Worm (Caenorhabditis elegans) whole organism, L4 larva: ENCODE data around the gene F40C5.1.

Source experiments
- F26F4.8 ChIP-seq: fragments of 200-800 bp; sonication (Bioruptor generic); conservative IDR thresholded peaks from 2 replicates; pipeline ENCODE4 v1.3.6; 2022; ENCODE audit warnings: missing genetic modification characterization, missing compliant biosample characterization
- T26A8.4 ChIP-seq: fragments of 200-800 bp; sonication (Bioruptor generic); IDR thresholded peaks from 2 replicates; pipeline ENCODE4 v1.3.6; 2022; ENCODE audit warnings: missing genetic modification characterization, missing compliant biosample characterization
- ZK546.5 ChIP-seq, 2 experiments: sonication (generic microtip); optimal IDR thresholded peaks; 2 replicates each; lab custom pipeline; 2017; ENCODE audit warnings: missing biosample characterization in 2 of 2, missing genetic modification characterization in 2 of 2
- aha-1 ChIP-seq: fragments of 150-350 bp; peaks from one replicate; lab custom pipeline; 2014; ENCODE audit warnings: missing biosample characterization, missing genetic modification characterization
- aly-2 ChIP-seq: sonication (generic microtip); optimal IDR thresholded peaks from 2 replicates; lab custom pipeline; 2018; ENCODE audit warnings: missing biosample characterization, missing genetic modification characterization
- arid-1 ChIP-seq: fragments of 200-800 bp; sonication (Bioruptor generic); conservative IDR thresholded peaks from 2 replicates; pipeline ENCODE4 v1.3.6; 2022; ENCODE audit warnings: missing genetic modification reagents, missing genetic modification characterization, missing compliant biosample characterization
- attf-4 ChIP-seq: sonication (generic microtip); optimal IDR thresholded peaks from 3 replicates; lab custom pipeline; 2017; ENCODE audit warnings: missing biosample characterization, missing genetic modification characterization
- ceh-32 ChIP-seq: sonication (generic microtip); optimal IDR thresholded peaks from 2 replicates; lab custom pipeline; 2016; ENCODE audit warnings: mild to moderate bottlenecking, missing genetic modification characterization, missing compliant biosample characterization; ENCODE audit not compliant: poor library complexity
- ceh-44 ChIP-seq: fragments of 200-800 bp; sonication (Bioruptor generic); IDR thresholded peaks from 2 replicates; pipeline ENCODE4 v1.3.6; 2022; ENCODE audit warnings: missing genetic modification reagents, missing genetic modification characterization, missing compliant biosample characterization
- ceh-62 ChIP-seq: sonication (generic microtip); optimal IDR thresholded peaks from 2 replicates; lab custom pipeline; 2017; ENCODE audit warnings: missing biosample characterization, missing genetic modification characterization
- cey-2 ChIP-seq: sonication (generic microtip); optimal IDR thresholded peaks from 3 replicates; lab custom pipeline; 2017; ENCODE audit warnings: missing genetic modification characterization, mild to moderate bottlenecking, missing compliant biosample characterization, antibody characterized with exemption, borderline replicate concordance; ENCODE audit not compliant: insufficient read depth
- ctbp-1 ChIP-seq: fragments of 200-800 bp; sonication (Bioruptor generic); IDR thresholded peaks from 2 replicates; pipeline ENCODE4 v1.3.6; 2022; ENCODE audit warnings: missing genetic modification reagents, missing genetic modification characterization, missing compliant biosample characterization
- daf-12 ChIP-seq: fragments of 150-350 bp; optimal IDR thresholded peaks from 2 replicates; lab custom pipeline; 2014; ENCODE audit warnings: missing biosample characterization, missing genetic modification reagents, missing genetic modification characterization
- dmd-6 ChIP-seq: fragments of 200-800 bp; sonication (Bioruptor generic); IDR thresholded peaks from 2 replicates; pipeline ENCODE4 v1.3.6; 2022; ENCODE audit warnings: missing genetic modification reagents, missing genetic modification characterization, missing compliant biosample characterization
- egl-43 ChIP-seq: fragments of 200-800 bp; sonication (Bioruptor generic); IDR thresholded peaks from 2 replicates; pipeline ENCODE4 v1.3.6; 2022; ENCODE audit warnings: missing genetic modification reagents, missing genetic modification characterization, missing compliant biosample characterization
- fkh-10 ChIP-seq: fragments of 150-350 bp; optimal IDR thresholded peaks from 2 replicates; lab custom pipeline; 2014; ENCODE audit warnings: missing biosample characterization, missing genetic modification reagents, missing genetic modification characterization
- fos-1 ChIP-seq: fragments of 150-350 bp; optimal IDR thresholded peaks from 2 replicates; lab custom pipeline; 2014; ENCODE audit warnings: missing biosample characterization, missing genetic modification characterization
- gei-8 ChIP-seq: fragments of 200-800 bp; sonication (Bioruptor generic); optimal IDR thresholded peaks from 2 replicates; lab custom pipeline; 2018; ENCODE audit warnings: mild to moderate bottlenecking, missing genetic modification characterization, missing compliant biosample characterization
- hif-1 ChIP-seq, 2 experiments: sonication (generic microtip); optimal IDR thresholded peaks; 2 replicates each; lab custom pipeline; 2016 to 2017; ENCODE audit warnings: missing compliant biosample characterization in 2 of 2, missing genetic modification characterization in 2 of 2, missing genetic modification reagents in 2 of 2, missing genotype in 2 of 2, mild to moderate bottlenecking in 1 of 2
- lin-13 ChIP-seq: fragments of 150-350 bp; optimal IDR thresholded peaks from 2 replicates; lab custom pipeline; 2014; ENCODE audit warnings: missing biosample characterization, missing genetic modification reagents, missing genetic modification characterization
- lin-15B ChIP-seq: fragments of 150-350 bp; sonication (generic microtip); optimal IDR thresholded peaks from 3 replicates; lab custom pipeline; 2014; ENCODE audit warnings: missing biosample characterization, missing genetic modification characterization
- lin-39 ChIP-seq: fragments of 150-350 bp; optimal IDR thresholded peaks from 2 replicates; lab custom pipeline; 2014; ENCODE audit warnings: missing biosample characterization, missing genetic modification reagents, missing genetic modification characterization
- lir-3 ChIP-seq: sonication (generic microtip); optimal IDR thresholded peaks from 2 replicates; lab custom pipeline; 2016; ENCODE audit warnings: mild to moderate bottlenecking, missing genetic modification characterization, missing compliant biosample characterization
- lsy-2 ChIP-seq, 2 experiments: fragments of 150-350 bp in 1 of 2; sonication (generic microtip) in 1 of 2; optimal IDR thresholded peaks; 2 replicates each; lab custom pipeline; 2014 to 2017; ENCODE audit warnings: missing biosample characterization in 2 of 2, missing genetic modification characterization in 2 of 2
- madf-5 ChIP-seq, 2 experiments: fragments of 200-800 bp; sonication (Bioruptor generic); IDR thresholded peaks; 2 replicates each; pipeline ENCODE4 v1.3.6; 2022; ENCODE audit warnings: missing compliant biosample characterization in 2 of 2, missing genetic modification characterization in 2 of 2
- mdl-1 ChIP-seq, 2 experiments: fragments of 150-350 bp in 1 of 2; sonication (generic microtip) in 1 of 2; optimal IDR thresholded peaks; 2 replicates each; lab custom pipeline; 2014 to 2017; ENCODE audit warnings: missing biosample characterization in 2 of 2, missing genetic modification characterization in 2 of 2
- nhr-10 ChIP-seq: fragments of 150-350 bp; optimal IDR thresholded peaks from 2 replicates; lab custom pipeline; 2014; ENCODE audit warnings: missing biosample characterization, missing genetic modification characterization
- nhr-102 ChIP-seq: sonication (generic microtip); optimal IDR thresholded peaks from 2 replicates; lab custom pipeline; 2016; ENCODE audit warnings: mild to moderate bottlenecking, missing genetic modification characterization, moderate library complexity, missing compliant biosample characterization
- nhr-237 ChIP-seq: sonication (generic microtip); optimal IDR thresholded peaks from 2 replicates; lab custom pipeline; 2017; ENCODE audit warnings: missing biosample characterization, missing genetic modification characterization
- nhr-48 ChIP-seq: sonication (generic microtip); optimal IDR thresholded peaks from 2 replicates; lab custom pipeline; 2016; ENCODE audit warnings: mild to moderate bottlenecking, missing genetic modification characterization, missing compliant biosample characterization
- nhr-76 ChIP-seq: fragments of 150-350 bp; optimal IDR thresholded peaks from 2 replicates; lab custom pipeline; 2014; ENCODE audit warnings: missing biosample characterization, missing genetic modification characterization
- pha-4 ChIP-seq, 2 experiments: fragments of 150-350 bp in 1 of 2; fragments of 200-800 bp in 1 of 2; sonication (Bioruptor generic) in 1 of 2; IDR thresholded peaks in 1 of 2; optimal IDR thresholded peaks in 1 of 2; 2 replicates each; pipeline versions ENCODE4 v1.3.6 to Lab custom; 2014 to 2022; ENCODE audit warnings: missing genetic modification characterization in 2 of 2, missing genetic modification reagents in 2 of 2, missing biosample characterization in 1 of 2, missing compliant biosample characterization in 1 of 2
- php-3 ChIP-seq: fragments of 200-800 bp; sonication (Bioruptor generic); IDR thresholded peaks from 2 replicates; pipeline ENCODE4 v1.3.6; 2022; ENCODE audit warnings: missing genetic modification reagents, missing genetic modification characterization, missing compliant biosample characterization
- pqm-1 ChIP-seq: sonication (generic microtip); optimal IDR thresholded peaks from 2 replicates; lab custom pipeline; 2017; ENCODE audit warnings: missing biosample characterization, missing genetic modification characterization
- rbr-2 ChIP-seq: sonication (generic microtip); optimal IDR thresholded peaks from 2 replicates; lab custom pipeline; 2016; ENCODE audit warnings: missing genotype, missing genetic modification characterization, missing compliant biosample characterization
- set-16 ChIP-seq: fragments of 200-800 bp; sonication (Bioruptor generic); IDR thresholded peaks from 2 replicates; pipeline ENCODE4 v1.3.6; 2022; ENCODE audit warnings: missing genetic modification reagents, missing genetic modification characterization, missing compliant biosample characterization
- skn-1 ChIP-seq: fragments of 150-350 bp; optimal IDR thresholded peaks from 2 replicates; lab custom pipeline; 2014; ENCODE audit warnings: missing biosample characterization, missing genetic modification characterization
- snpc-1.2 ChIP-seq: fragments of 200-800 bp; sonication (Bioruptor generic); IDR thresholded peaks from 2 replicates; pipeline ENCODE4 v1.3.6; 2022; ENCODE audit warnings: missing genetic modification reagents, missing genetic modification characterization, missing compliant biosample characterization
- snpc-4 ChIP-seq: fragments of 150-350 bp; optimal IDR thresholded peaks from 2 replicates; lab custom pipeline; 2014; ENCODE audit warnings: missing biosample characterization, missing genetic modification characterization
- spr-1 ChIP-seq: sonication (generic microtip); optimal IDR thresholded peaks from 2 replicates; lab custom pipeline; 2016; ENCODE audit warnings: mild to moderate bottlenecking, missing genetic modification characterization, missing compliant biosample characterization
- unc-130 ChIP-seq: sonication (generic microtip); optimal IDR thresholded peaks from 2 replicates; lab custom pipeline; 2016; ENCODE audit warnings: missing genetic modification reagents, missing genetic modification characterization, missing compliant biosample characterization
- unc-62 ChIP-seq, 3 experiments: fragments of 150-350 bp in 1 of 3; sonication (generic microtip); optimal IDR thresholded peaks in 2 of 3; peaks in 1 of 3; 1 replicate in 1 of 3; 2 replicates in 2 of 3; lab custom pipeline; 2014 to 2017; ENCODE audit warnings: missing biosample characterization in 3 of 3, missing genetic modification characterization in 3 of 3, missing genetic modification reagents in 3 of 3, missing genotype in 1 of 3
- vab-7 ChIP-seq: fragments of 200-800 bp; sonication (Bioruptor generic); IDR thresholded peaks from 2 replicates; pipeline ENCODE4 v1.3.6; 2022; ENCODE audit warnings: missing genetic modification reagents, missing genetic modification characterization, missing compliant biosample characterization
- zag-1 ChIP-seq: fragments of 150-350 bp; optimal IDR thresholded peaks from 2 replicates; lab custom pipeline; 2014; ENCODE audit warnings: missing biosample characterization, missing genetic modification characterization
- zip-2 ChIP-seq: fragments of 150-350 bp; optimal IDR thresholded peaks from 2 replicates; lab custom pipeline; 2014; ENCODE audit warnings: missing biosample characterization, missing genetic modification characterization
- ztf-7 ChIP-seq: fragments of 150-350 bp; optimal IDR thresholded peaks from 2 replicates; lab custom pipeline; 2014; ENCODE audit warnings: missing biosample characterization, missing genetic modification characterization

The F40C5.1 gene

DNA sequence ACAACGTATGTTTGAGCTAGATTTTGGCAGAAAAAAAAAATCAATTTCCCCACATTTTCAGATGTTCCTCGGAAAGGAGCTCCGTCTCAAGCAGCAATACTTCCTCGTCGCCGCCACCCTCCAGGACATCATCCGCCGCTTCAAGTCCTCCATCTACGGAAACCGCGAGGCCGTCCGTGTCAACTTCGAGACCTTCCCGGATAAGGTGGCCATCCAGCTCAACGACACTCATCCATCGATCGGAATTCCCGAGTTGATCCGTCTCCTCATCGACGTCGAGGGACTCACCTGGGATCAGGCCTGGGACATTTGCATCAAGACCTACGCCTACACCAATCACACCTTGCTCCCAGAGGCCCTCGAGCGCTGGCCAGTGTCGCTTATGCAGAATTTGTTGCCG is 10.2 kb downstream of the F40C5.1 start:
- TF ChIP-seq madf-5 (GFP tag; IDR thresholded peaks at IDR 0.05; lab: Robert Waterston, UW) (no peak), set-16 (GFP tag; lab: Robert Waterston, UW) (peak; percentile 77)

DNA sequence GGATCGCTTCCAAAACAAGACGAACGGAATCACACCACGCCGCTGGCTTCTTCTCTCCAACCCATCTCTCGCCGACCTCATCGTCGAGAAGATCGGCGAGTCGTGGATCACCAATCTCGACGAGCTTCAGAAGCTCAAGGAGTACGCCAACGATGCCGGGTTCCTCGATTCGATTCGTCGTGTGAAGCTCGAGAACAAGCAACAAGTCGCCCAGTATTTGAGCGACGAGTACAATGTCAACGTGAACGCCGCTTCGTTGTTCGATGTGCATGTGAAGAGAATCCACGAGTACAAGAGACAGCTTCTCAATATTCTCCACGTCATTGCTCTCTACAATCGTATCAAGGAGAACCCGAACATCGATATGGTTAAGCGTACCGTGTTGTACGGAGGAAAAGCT is 11.1 kb downstream of the F40C5.1 start:
- TF ChIP-seq set-16 (GFP tag; lab: Robert Waterston, UW) (0 out of 2 replicates have a peak, but pooled peaks have one; percentile 19), snpc-4 (tag; lab: Kevin White, UChicago) (no peak), nhr-48 (tag; lab: Kevin White, UChicago) (no peak), unc-130 (GFP tag; lab: Kevin White, UChicago) (no peak), nhr-10 (tag; lab: Kevin White, UChicago) (no peak), lin-39 (no peak), pqm-1 (tag; lab: Kevin White, UChicago) (no peak), lin-13 (GFP tag; lab: Kevin White, UChicago) (no peak), dmd-6 (GFP tag; lab: Robert Waterston, UW) (no peak), aha-1 (tag; lab: Kevin White, UChicago) (peak; percentile 94), attf-4 (tag; lab: Kevin White, UChicago) (no peak)
- TF ChIP-seq, all 104 proteins: peak for 2

- TF ChIP-seq pha-4 (GFP tag; IDR thresholded peaks at IDR 0.05; lab: Robert Waterston, UW) (no peak; the same call in 1 of the 2 replicates), pha-4 (tag; optimal IDR thresholded peaks at IDR 0.05; lab: Kevin White, UChicago) (no peak), nhr-10 (tag; lab: Kevin White, UChicago) (no peak), ztf-7 (no peak), zip-2 (tag; lab: Kevin White, UChicago) (no peak), hif-1 (tag; optimal IDR thresholded peaks at IDR 0.05; lab: Kevin White, UChicago) (no peak), lir-3 (tag; lab: Kevin White, UChicago) (no peak), F26F4.8 (GFP tag; lab: Robert Waterston, UW) (no peak), lsy-2 (tag; optimal IDR thresholded peaks at IDR 0.05; lab: Kevin White, UChicago) (no peak), ctbp-1 (peak; percentile 13; the same call in 1 of the 2 replicates), T26A8.4 (no peak), aly-2 (tag; lab: Kevin White, UChicago) (no peak), aha-1 (tag; lab: Kevin White, UChicago) (peak; percentile 30), ZK546.5 (tag; optimal IDR thresholded peaks at IDR 0.05; lab: Kevin White, UChicago) (no peak), snpc-1.2 (GFP tag; lab: Robert Waterston, UW) (peak; percentile 74), nhr-237 (tag; lab: Kevin White, UChicago) (no peak), set-16 (GFP tag; lab: Robert Waterston, UW) (no peak), fkh-10 (no peak), spr-1 (tag; lab: Kevin White, UChicago) (no peak), mdl-1 (tag; optimal IDR thresholded peaks at IDR 0.05; lab: Kevin White, UChicago) (no peak), daf-12 (tag; lab: Kevin White, UChicago) (no peak), ceh-44 (GFP tag; lab: Robert Waterston, UW) (no peak), lin-13 (GFP tag; lab: Kevin White, UChicago) (no peak), arid-1 (GFP tag; lab: Robert Waterston, UW) (peak; percentile 51; the same call in 1 of the 2 replicates), skn-1 (tag; lab: Kevin White, UChicago) (no peak), ceh-32 (tag; lab: Kevin White, UChicago) (no peak), ceh-62 (tag; lab: Kevin White, UChicago) (no peak), egl-43 (no peak), php-3 (GFP tag; lab: Robert Waterston, UW) (no peak), unc-62 (GFP tag; optimal IDR thresholded peaks at IDR 0.05 in 1 of 2; lab: Kevin White, UChicago) (no peak), unc-62 (tag; optimal IDR thresholded peaks at IDR 0.05; lab: Kevin White, UChicago) (no peak), nhr-102 (tag; lab: Kevin White, UChicago) (peak; percentile 22), nhr-76 (tag; lab: Kevin White, UChicago) (no peak), lin-15B (tag; lab: Kevin White, UChicago) (no peak), attf-4 (tag; lab: Kevin White, UChicago) (no peak), nhr-48 (tag; lab: Kevin White, UChicago) (no peak), lin-39 (no peak), rbr-2 (tag; lab: Kevin White, UChicago) (no peak), cey-2 (tag; lab: Kevin White, UChicago) (no peak), zag-1 (no peak), gei-8 (GFP tag; lab: Kevin White, UChicago) (no peak), fos-1 (tag; lab: Kevin White, UChicago) (no peak), vab-7 (GFP tag; lab: Robert Waterston, UW) (0 out of 2 replicates have a peak, but pooled peaks have one; percentile 14), madf-5 (GFP tag; IDR thresholded peaks at IDR 0.05; lab: Robert Waterston, UW) (no peak)
Measured at ce11 chrV:3585011-3585410, 12.5 kb downstream of the F40C5.1 start.
